Fruit fly (Drosophila melanogaster) whole organism, embryonic: Measurements from ENCODE around the gene Pstk.

Experiments
- Awh ChIP-seq: fragments of 200-800 bp; sonication (Bioruptor generic); IDR thresholded peaks from 2 replicates; pipeline ENCODE4, ENCODE4 v1.3.6; 2022; ENCODE audit warnings: missing biosample characterization, missing genetic modification characterization
- CG10147 ChIP-seq: fragments of 200-800 bp; sonication (Bioruptor generic); optimal IDR thresholded peaks from 2 replicates; lab custom pipeline; 2019; ENCODE audit warnings: missing biosample characterization, mild to moderate bottlenecking, missing genetic modification characterization, moderate library complexity
- CG1024 ChIP-seq: fragments of 200-800 bp; sonication (Bioruptor generic); IDR thresholded peaks from 2 replicates; pipeline ENCODE4 v1.3.6; 2022; ENCODE audit warnings: missing biosample characterization, missing genetic modification characterization
- CG10267 ChIP-seq: fragments of 200-800 bp; sonication (Bioruptor generic); optimal IDR thresholded peaks from 2 replicates; lab custom pipeline; 2018; ENCODE audit warnings: missing biosample characterization, mild to moderate bottlenecking, missing genetic modification characterization, moderate library complexity
- CG11560 ChIP-seq: fragments of 200-800 bp; sonication (Bioruptor generic); IDR thresholded peaks from 3 replicates; pipeline ENCODE4 v1.3.6; 2022; ENCODE audit warnings: missing biosample characterization, missing genetic modification characterization
- CG14014 ChIP-seq: fragments of 200-800 bp; sonication (Bioruptor generic); IDR thresholded peaks from 2 replicates; pipeline ENCODE4 v1.3.6; 2022; ENCODE audit warnings: missing biosample characterization, missing genetic modification characterization
- CG14860 ChIP-seq: fragments of 200-800 bp; sonication (Bioruptor generic); IDR thresholded peaks from 3 replicates; pipeline ENCODE4 v1.3.6; 2022; ENCODE audit warnings: missing biosample characterization, missing genetic modification characterization; ENCODE audit not compliant: partially characterized antibody
- CG17385 ChIP-seq: fragments of 200-800 bp; sonication (Bioruptor generic); optimal IDR thresholded peaks from 3 replicates; lab custom pipeline; 2018; ENCODE audit warnings: missing biosample characterization, mild to moderate bottlenecking, missing genetic modification characterization
- CG2199 ChIP-seq: fragments of 200-800 bp; sonication (Bioruptor generic); IDR thresholded peaks from 3 replicates; pipeline ENCODE4 v1.3.6; 2022; ENCODE audit warnings: missing biosample characterization, missing genetic modification characterization
- CG3163 ChIP-seq: fragments of 200-800 bp; sonication (Bioruptor generic); optimal IDR thresholded peaks from 3 replicates; lab custom pipeline; 2016; ENCODE audit warnings: missing biosample characterization, missing genetic modification characterization
- CG33213 ChIP-seq: fragments of 200-800 bp; sonication (Bioruptor generic); optimal IDR thresholded peaks from 3 replicates; lab custom pipeline; 2016; ENCODE audit warnings: missing biosample characterization, missing genetic modification characterization
- CG3995 ChIP-seq: fragments of 200-800 bp; sonication (Bioruptor generic); optimal IDR thresholded peaks from 3 replicates; lab custom pipeline; 2016; ENCODE audit warnings: missing biosample characterization, missing genetic modification characterization
- CG4328 ChIP-seq: fragments of 200-800 bp; sonication (Bioruptor generic); optimal IDR thresholded peaks from 3 replicates; lab custom pipeline; 2017; ENCODE audit warnings: missing biosample characterization, missing genetic modification reagents, missing genetic modification characterization
- CG6765 ChIP-seq: fragments of 200-800 bp; sonication (Bioruptor generic); optimal IDR thresholded peaks from 3 replicates; lab custom pipeline; 2017; ENCODE audit warnings: missing biosample characterization, mild to moderate bottlenecking, missing genetic modification characterization
- CG7556 ChIP-seq: fragments of 200-800 bp; sonication (Bioruptor generic); optimal IDR thresholded peaks from 2 replicates; lab custom pipeline; 2017; ENCODE audit warnings: missing biosample characterization, mild to moderate bottlenecking, missing genetic modification characterization
- CG7928 ChIP-seq: fragments of 200-800 bp; sonication (Bioruptor generic); optimal IDR thresholded peaks from 2 replicates; lab custom pipeline; 2017; ENCODE audit warnings: missing biosample characterization, mild to moderate bottlenecking, missing genetic modification characterization
- CG8765 ChIP-seq: fragments of 200-800 bp; sonication (Bioruptor generic); IDR thresholded peaks from 2 replicates; pipeline ENCODE4 v1.3.6; 2022; ENCODE audit warnings: missing biosample characterization, missing genetic modification characterization
- CrebB ChIP-seq: fragments of 200-800 bp; sonication (Bioruptor generic); optimal IDR thresholded peaks from 3 replicates; lab custom pipeline; 2018; ENCODE audit warnings: missing biosample characterization, mild to moderate bottlenecking, missing genetic modification characterization
- D ChIP-seq, 2 experiments: fragments of 200-800 bp in 1 of 2; fragments of >200 bp in 1 of 2; sonication (Bioruptor generic) in 1 of 2; optimal IDR thresholded peaks; 2 replicates in 1 of 2; 3 replicates in 1 of 2; lab custom pipeline; 2017; ENCODE audit warnings: mild to moderate bottlenecking in 1 of 2, missing biosample characterization in 1 of 2, missing genetic modification characterization in 1 of 2, missing genetic modification reagents in 1 of 2
- Dad ChIP-seq: fragments of 200-800 bp; sonication (Bioruptor generic); optimal IDR thresholded peaks from 3 replicates; lab custom pipeline; 2016; ENCODE audit warnings: missing biosample characterization, missing genetic modification characterization
- Dfd ChIP-seq, 2 experiments: fragments of >200 bp; optimal IDR thresholded peaks; 2 replicates each; lab custom pipeline; 2017; ENCODE audit warnings: missing biosample characterization in 2 of 2, missing genetic modification characterization in 2 of 2
- Doc3 ChIP-seq: fragments of 200-800 bp; sonication (Bioruptor generic); IDR thresholded peaks from 3 replicates; pipeline ENCODE4 v1.3.6; 2022; ENCODE audit warnings: missing biosample characterization, missing genetic modification characterization; ENCODE audit not compliant: partially characterized antibody
- Dp ChIP-seq: fragments of 200-800 bp; sonication (Bioruptor generic); optimal IDR thresholded peaks from 2 replicates; lab custom pipeline; 2018; ENCODE audit warnings: missing biosample characterization, mild to moderate bottlenecking, missing genetic modification characterization, moderate library complexity
- Fer2 ChIP-seq: fragments of 200-800 bp; sonication (Bioruptor generic); optimal IDR thresholded peaks from 2 replicates; lab custom pipeline; 2018; ENCODE audit warnings: missing biosample characterization, mild to moderate bottlenecking, missing genetic modification characterization, moderate library complexity
- Lpt ChIP-seq: fragments of >200 bp; optimal IDR thresholded peaks from 2 replicates; lab custom pipeline; 2018; ENCODE audit warnings: missing biosample characterization, missing genetic modification characterization
- MBD-R2 ChIP-seq: fragments of 200-800 bp; sonication (Bioruptor generic); IDR thresholded peaks from 2 replicates; pipeline ENCODE4 v1.3.6; 2022; ENCODE audit warnings: missing biosample characterization, missing genetic modification characterization
- MTF-1 ChIP-seq: fragments of 200-800 bp; sonication (Bioruptor generic); optimal IDR thresholded peaks from 2 replicates; lab custom pipeline; 2018; ENCODE audit warnings: missing biosample characterization, mild to moderate bottlenecking, missing genetic modification characterization, borderline replicate concordance
- Mad ChIP-seq: fragments of 200-800 bp; sonication (Bioruptor generic); optimal IDR thresholded peaks from 2 replicates; lab custom pipeline; 2016; ENCODE audit warnings: missing biosample characterization, missing genetic modification characterization
- Nf-YC ChIP-seq: fragments of 200-800 bp; optimal IDR thresholded peaks from 3 replicates; lab custom pipeline; 2019; ENCODE audit warnings: missing biosample characterization, mild to moderate bottlenecking, missing genetic modification characterization, moderate library complexity
- NfI ChIP-seq: fragments of 200-800 bp; sonication (Bioruptor generic); optimal IDR thresholded peaks from 3 replicates; lab custom pipeline; 2018; ENCODE audit warnings: missing biosample characterization, mild to moderate bottlenecking, missing genetic modification characterization, moderate library complexity
- Six4 ChIP-seq: fragments of 200-800 bp; sonication (Bioruptor generic); optimal IDR thresholded peaks from 2 replicates; lab custom pipeline; 2016; ENCODE audit warnings: missing biosample characterization, missing genetic modification characterization
- Sox100B ChIP-seq: fragments of 200-800 bp; sonication (Bioruptor generic); optimal IDR thresholded peaks from 3 replicates; lab custom pipeline; 2018; ENCODE audit warnings: missing biosample characterization, mild to moderate bottlenecking, missing genetic modification characterization
- Sox102F ChIP-seq: fragments of 200-800 bp; sonication (Bioruptor generic); optimal IDR thresholded peaks from 2 replicates; lab custom pipeline; 2018; ENCODE audit warnings: missing biosample characterization, mild to moderate bottlenecking, missing genetic modification characterization, moderate library complexity
- YL-1 ChIP-seq: fragments of 200-800 bp; sonication (Bioruptor generic); optimal IDR thresholded peaks from 3 replicates; lab custom pipeline; 2017; ENCODE audit warnings: missing biosample characterization, mild to moderate bottlenecking, missing genetic modification characterization
- amos ChIP-seq: fragments of 200-800 bp; sonication (Bioruptor generic); IDR thresholded peaks from 2 replicates; pipeline ENCODE4 v1.3.6; 2022; ENCODE audit warnings: missing biosample characterization, missing genetic modification characterization; ENCODE audit not compliant: partially characterized antibody
- ase ChIP-seq: fragments of 200-800 bp; sonication (Bioruptor generic); IDR thresholded peaks from 3 replicates; pipeline ENCODE4 v1.3.6; 2022; ENCODE audit warnings: missing biosample characterization, missing genetic modification characterization
- ato ChIP-seq: fragments of 200-800 bp; sonication (Bioruptor generic); IDR thresholded peaks from 2 replicates; pipeline ENCODE4 v1.3.6; 2022; ENCODE audit warnings: missing biosample characterization, missing genetic modification characterization; ENCODE audit not compliant: partially characterized antibody
- bigmax ChIP-seq: fragments of 200-800 bp; sonication (Bioruptor generic); optimal IDR thresholded peaks from 2 replicates; lab custom pipeline; 2018; ENCODE audit warnings: missing biosample characterization, mild to moderate bottlenecking, missing genetic modification characterization
- cad ChIP-seq: fragments of >200 bp; optimal IDR thresholded peaks from 2 replicates; lab custom pipeline; 2017; ENCODE audit warnings: missing biosample characterization, missing genetic modification characterization
- dan ChIP-seq: fragments of 200-800 bp; sonication (Bioruptor generic); IDR thresholded peaks from 2 replicates; pipeline ENCODE4 v1.3.6; 2022; ENCODE audit warnings: missing biosample characterization, missing genetic modification characterization
- dm ChIP-seq: fragments of 200-800 bp; sonication (Bioruptor generic); optimal IDR thresholded peaks from 3 replicates; lab custom pipeline; 2016; ENCODE audit warnings: missing biosample characterization, missing genetic modification characterization
- fru ChIP-seq: fragments of >200 bp; optimal IDR thresholded peaks from 2 replicates; lab custom pipeline; 2017
- inv ChIP-seq: fragments of 200-800 bp; sonication (Bioruptor generic); IDR thresholded peaks from 2 replicates; pipeline ENCODE4 v1.3.6; 2022; ENCODE audit warnings: missing biosample characterization, missing genetic modification characterization; ENCODE audit not compliant: partially characterized antibody
- kah ChIP-seq: fragments of 200-800 bp; sonication (Bioruptor generic); optimal IDR thresholded peaks from 2 replicates; lab custom pipeline; 2018; ENCODE audit warnings: missing biosample characterization, mild to moderate bottlenecking, missing genetic modification characterization
- rib ChIP-seq: fragments of 200-800 bp; sonication (Bioruptor generic); IDR thresholded peaks from 2 replicates; pipeline ENCODE4 v1.3.6; 2022; ENCODE audit warnings: missing biosample characterization, missing genetic modification characterization
- schlank ChIP-seq: fragments of 200-800 bp; sonication (Bioruptor generic); optimal IDR thresholded peaks from 2 replicates; lab custom pipeline; 2018; ENCODE audit warnings: missing biosample characterization, mild to moderate bottlenecking, missing genetic modification characterization
- scrt ChIP-seq: fragments of 200-800 bp; sonication (Bioruptor generic); optimal IDR thresholded peaks from 2 replicates; lab custom pipeline; 2018; ENCODE audit warnings: missing biosample characterization, mild to moderate bottlenecking, missing genetic modification characterization, moderate library complexity
- sim ChIP-seq: fragments of 200-800 bp; sonication (Bioruptor generic); IDR thresholded peaks from 2 replicates; pipeline ENCODE4 v1.3.6; 2022; ENCODE audit warnings: missing biosample characterization, missing genetic modification characterization
- ssp ChIP-seq: fragments of 200-800 bp; sonication (Bioruptor generic); IDR thresholded peaks from 2 replicates; pipeline ENCODE4 v1.3.6; 2022; ENCODE audit warnings: missing biosample characterization, missing genetic modification characterization
- twi ChIP-seq: fragments of 200-800 bp; optimal IDR thresholded peaks from 2 replicates; lab custom pipeline; 2019; ENCODE audit warnings: missing biosample characterization, mild to moderate bottlenecking, missing genetic modification characterization, moderate library complexity
- wor ChIP-seq: fragments of 200-800 bp; sonication (Bioruptor generic); IDR thresholded peaks from 2 replicates; pipeline ENCODE4 v1.3.6; 2022; ENCODE audit warnings: missing biosample characterization, missing genetic modification characterization

Gene Pstk

dm6 chrX:19613473-19613872, 4.9 kb downstream of the Pstk start (continued):
- TF ChIP-seq CG11560 (tag; lab: Robert Waterston, UW): no peak
- TF ChIP-seq Six4: no peak
- peak; percentile 76 for TF ChIP-seq MTF-1 (GFP tag; lab: Kevin White, UChicago)
- TF ChIP-seq YL-1: peak; percentile 75
- no peak for TF ChIP-seq ssp (GFP tag; lab: Robert Waterston, UW)
- TF ChIP-seq CG10267 (tag; lab: Kevin White, UChicago): peak; percentile 54
- TF ChIP-seq bigmax (GFP tag; lab: Kevin White, UChicago): peak; percentile 45
- peak; percentile 65 for TF ChIP-seq CG4328
- TF ChIP-seq CG2199 (GFP tag; lab: Robert Waterston, UW): no peak
- peak; percentile 30; the same call in 1 of the 2 replicates for TF ChIP-seq Awh (GFP tag; lab: Robert Waterston, UW)
- no peak for TF ChIP-seq Lpt (GFP tag; lab: Kevin White, UChicago)
- peak; percentile 75 for TF ChIP-seq Dp (GFP tag; lab: Kevin White, UChicago)
- TF ChIP-seq Dad (GFP tag; lab: Kevin White, UChicago): peak; percentile 9
- peak; percentile 45 for TF ChIP-seq CG33213 (GFP tag; lab: Kevin White, UChicago)
- no peak for TF ChIP-seq dm (GFP tag; lab: Kevin White, UChicago)
- peak; percentile 1 for TF ChIP-seq CG7928 (GFP tag; lab: Kevin White, UChicago)
- peak; percentile 73 for TF ChIP-seq CG17385 (GFP tag; lab: Kevin White, UChicago)
- no peak for TF ChIP-seq Fer2 (tag; lab: Kevin White, UChicago)
- 0 out of 3 replicates have a peak, but pooled peaks have one; percentile 7 for TF ChIP-seq CG14860 (GFP tag; lab: Robert Waterston, UW)
- peak; percentile 34; the same call in 1 of the 2 replicates for TF ChIP-seq amos (GFP tag; lab: Robert Waterston, UW)
- TF ChIP-seq CG14014 (GFP tag; lab: Robert Waterston, UW): peak; percentile 14; the same call in 1 of the 2 replicates
- no peak for TF ChIP-seq sim
- TF ChIP-seq NfI: peak; percentile 78
- TF ChIP-seq Sox102F (GFP tag; lab: Kevin White, UChicago): no peak
- 0 out of 2 replicates have a peak, but pooled peaks have one; percentile 38 for TF ChIP-seq ato (GFP tag; lab: Robert Waterston, UW)
- TF ChIP-seq inv: no peak
- TF ChIP-seq cad (GFP tag; lab: Kevin White, UChicago): no peak
- peak; percentile 44; the same call in 1 of the 2 replicates for TF ChIP-seq CG1024 (GFP tag; lab: Robert Waterston, UW)
- no peak for TF ChIP-seq wor (GFP tag; lab: Robert Waterston, UW)
- peak; percentile 70 for TF ChIP-seq scrt (GFP tag; lab: Kevin White, UChicago)
- TF ChIP-seq kah (GFP tag; lab: Kevin White, UChicago): peak; percentile 41
- peak; percentile 55 for TF ChIP-seq Nf-YC (tag; lab: Kevin White, UChicago)
- no peak for TF ChIP-seq CG8765 (GFP tag; lab: Robert Waterston, UW)
- TF ChIP-seq CG3995 (GFP tag; lab: Kevin White, UChicago): peak; percentile 37
- peak; percentile 81 for TF ChIP-seq CrebB
- TF ChIP-seq MBD-R2: peak; percentile 76
- TF ChIP-seq CG6765 (GFP tag; lab: Kevin White, UChicago): peak; percentile 83
- peak; percentile 10 for TF ChIP-seq CG7556
- TF ChIP-seq fru (lab: Kevin White, UChicago): no peak
- TF ChIP-seq Mad (GFP tag; lab: Kevin White, UChicago): no peak
- TF ChIP-seq CG3163 (GFP tag; lab: Kevin White, UChicago): no peak
- TF ChIP-seq dan (GFP tag; lab: Robert Waterston, UW): no peak
- no peak for TF ChIP-seq Sox100B (GFP tag; lab: Kevin White, UChicago)
- no peak for TF ChIP-seq Doc3
- TF ChIP-seq rib (GFP tag; lab: Robert Waterston, UW): no peak
- peak; percentile 71 for TF ChIP-seq schlank (tag; lab: Kevin White, UChicago)
- no peak for TF ChIP-seq D (optimal IDR thresholded peaks at IDR 0.05; lab: Kevin White, UChicago)
- TF ChIP-seq D (GFP tag; optimal IDR thresholded peaks at IDR 0.05; lab: Kevin White, UChicago): peak; percentile 18
- TF ChIP-seq CG10147 (GFP tag; lab: Kevin White, UChicago): peak; percentile 58
- no peak for TF ChIP-seq ase
- TF ChIP-seq twi (tag; lab: Kevin White, UChicago): no peak
- no peak for TF ChIP-seq Dfd (GFP tag; optimal IDR thresholded peaks at IDR 0.05; lab: Kevin White, UChicago)
